Worm (Caenorhabditis elegans) whole organism, L4/young adult: ENCODE results near the gene gbh-1.

Experiments
- W03F9.2 ChIP-seq: fragments of 150-350 bp; optimal IDR thresholded peaks from 2 replicates; lab custom pipeline; 2014; ENCODE audit warnings: missing biosample characterization, missing genetic modification characterization
- dao-5 ChIP-seq: sonication (generic microtip); optimal IDR thresholded peaks from 2 replicates; lab custom pipeline; 2016; ENCODE audit warnings: missing genotype, missing genetic modification characterization, moderate library complexity, missing compliant biosample characterization
- him-1 ChIP-seq: sonication (generic microtip); optimal IDR thresholded peaks from 2 replicates; lab custom pipeline; 2016; ENCODE audit warnings: missing genotype, missing genetic modification reagents, missing genetic modification characterization, missing compliant biosample characterization

The gbh-1 gene

ce11 chrII:10704575-10705170 lies 11.1 kb upstream of the gbh-1 start, which contains the start of gene col-39:
TSS of gene col-39 (plus strand) at chrII:10704916.
- TF ChIP-seq dao-5 (tag; lab: Kevin White, UChicago) (no peak), W03F9.2 (tag; lab: Kevin White, UChicago) (no peak), him-1 (tag; lab: Kevin White, UChicago) (no peak)

- TF ChIP-seq W03F9.2 (tag; lab: Kevin White, UChicago) = no peak
- TF ChIP-seq him-1 (tag; lab: Kevin White, UChicago) = no peak
- no peak for TF ChIP-seq dao-5 (tag; lab: Kevin White, UChicago)
Measured at ce11 chrII:10703594-10704384, 10.2 kb upstream of the gbh-1 start, which contains the start of gene col-79. TSS of gene col-79 (plus strand) at chrII:10703613.

- TF ChIP-seq dao-5 (tag; lab: Kevin White, UChicago) (no peak), W03F9.2 (tag; lab: Kevin White, UChicago) (no peak), him-1 (tag; lab: Kevin White, UChicago) (no peak)
Measured at ce11 chrII:10696060-10696459, 2.5 kb upstream of the gbh-1 start.

- TF ChIP-seq W03F9.2 (tag; lab: Kevin White, UChicago) = no peak
Measured at ce11 chrII:10694713-10695112, 1.1 kb upstream of the gbh-1 start, which contains the start of gene lgc-57. TSS of gene lgc-57 (plus strand) at chrII:10695013.

- no peak for TF ChIP-seq W03F9.2 (tag; lab: Kevin White, UChicago)
Measured at ce11 chrII:10684954-10685353, 8.6 kb downstream of the gbh-1 start.

ce11 chrII:10680614-10681013 lies 13.0 kb downstream of the gbh-1 start:
- TF ChIP-seq him-1 (tag; lab: Kevin White, UChicago) = no peak
- TF ChIP-seq dao-5 (tag; lab: Kevin White, UChicago) = no peak
- no peak for TF ChIP-seq W03F9.2 (tag; lab: Kevin White, UChicago)

ce11 chrII:10680130-10680529 lies 13.5 kb downstream of the gbh-1 start:
- TF ChIP-seq dao-5 (tag; lab: Kevin White, UChicago) (no peak), W03F9.2 (tag; lab: Kevin White, UChicago) (no peak), him-1 (tag; lab: Kevin White, UChicago) (no peak)

ce11 chrII:10675302-10675701 lies 18.3 kb downstream of the gbh-1 start, which contains the start of gene ptb-1:
TSS of gene ptb-1 (plus strand) at chrII:10675602.
- TF ChIP-seq him-1 (tag; lab: Kevin White, UChicago) (no peak), W03F9.2 (tag; lab: Kevin White, UChicago) (no peak), dao-5 (tag; lab: Kevin White, UChicago) (no peak)

ce11 chrII:10665031-10665430 lies 28.6 kb downstream of the gbh-1 start, which contains the start of gene D2089.3:
TSS of gene D2089.3 (minus strand) at chrII:10665131.
- TF ChIP-seq W03F9.2 (tag; lab: Kevin White, UChicago) = no peak
- TF ChIP-seq him-1 (tag; lab: Kevin White, UChicago) = no peak
- TF ChIP-seq dao-5 (tag; lab: Kevin White, UChicago) = no peak

ce11 chrII:10662698-10663097 lies 30.9 kb downstream of the gbh-1 start, which contains the start of gene D2089.8:
TSS of gene D2089.8 (minus strand) at chrII:10662781.
- no peak for TF ChIP-seq dao-5 (tag; lab: Kevin White, UChicago)
- peak; percentile 24 for TF ChIP-seq W03F9.2 (tag; lab: Kevin White, UChicago)
- no peak for TF ChIP-seq him-1 (tag; lab: Kevin White, UChicago)

- TF ChIP-seq dao-5 (tag; lab: Kevin White, UChicago) = no peak
- no peak for TF ChIP-seq W03F9.2 (tag; lab: Kevin White, UChicago)
- TF ChIP-seq him-1 (tag; lab: Kevin White, UChicago) = no peak
Measured at ce11 chrII:10662279-10662678, 31.3 kb downstream of the gbh-1 start.

- TF ChIP-seq dao-5 (tag; lab: Kevin White, UChicago) (no peak), W03F9.2 (tag; lab: Kevin White, UChicago) (no peak), him-1 (tag; lab: Kevin White, UChicago) (no peak)
Measured at ce11 chrII:10661448-10662064, 32.0 kb downstream of the gbh-1 start.

- no peak for TF ChIP-seq dao-5 (tag; lab: Kevin White, UChicago)
- no peak for TF ChIP-seq him-1 (tag; lab: Kevin White, UChicago)
Measured at ce11 chrII:10660892-10661291, 32.7 kb downstream of the gbh-1 start, which contains the start of gene marc-2. TSS of gene marc-2 (minus strand) at chrII:10660992.
